Fruit fly (Drosophila melanogaster): Measurements from ENCODE around the gene CG13994.

CG13994 gene

DNA sequence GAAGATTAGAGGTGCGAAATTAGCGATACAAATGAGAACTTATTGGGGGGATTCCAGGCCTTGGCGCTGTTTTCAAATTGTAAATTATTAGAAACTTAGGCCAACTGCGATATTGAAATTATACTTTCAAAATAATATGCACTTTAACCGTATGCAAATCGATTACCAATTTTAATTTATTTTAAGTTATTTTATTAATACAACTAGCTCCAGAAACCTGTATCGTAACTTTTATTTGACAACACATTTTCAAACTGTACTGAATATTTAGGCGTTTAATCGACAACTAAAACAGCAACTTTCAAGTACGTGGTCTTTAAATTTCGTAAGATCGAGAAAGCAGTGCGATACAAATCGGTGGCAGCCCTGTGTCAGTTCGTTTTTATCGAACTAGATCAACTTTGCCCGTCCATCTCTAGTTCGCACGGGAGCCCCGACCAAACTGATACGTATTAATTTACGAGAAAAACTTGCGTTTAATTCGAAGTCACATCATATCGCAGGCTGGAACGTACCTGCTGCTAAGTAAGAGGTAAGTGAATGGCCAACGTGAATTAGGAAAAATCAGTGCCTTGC, 8.0 kb downstream of the CG13994 start, which contains the start of the genes CG9154 and Kr-h2 (continued):
- peak; percentile 84 for TF ChIP-seq Dp (GFP tag; optimal IDR thresholded peaks at IDR 0.05)
- no peak for TF ChIP-seq peb (GFP tag; IDR thresholded peaks at IDR 0.05)
- no peak for TF ChIP-seq CG12104 (GFP tag; optimal IDR thresholded peaks at IDR 0.05)
- peak; percentile 59; the same call in 1 of the 3 replicates for TF ChIP-seq hb (GFP tag; IDR thresholded peaks at IDR 0.05; ENCODE audit: partially characterized antibody)
- TF ChIP-seq E2f2 (GFP tag; IDR thresholded peaks at IDR 0.05): peak; percentile 87
- no peak for TF ChIP-seq CG15479 (GFP tag; optimal IDR thresholded peaks at IDR 0.05)
- TF ChIP-seq CG2202 (tag; optimal IDR thresholded peaks at IDR 0.05): no peak
- TF ChIP-seq ssp (GFP tag; IDR thresholded peaks at IDR 0.05): 0 out of 2 replicates have a peak, but pooled peaks have one; percentile 18
- peak; percentile 12 for TF ChIP-seq HmgZ (tag; optimal IDR thresholded peaks at IDR 0.05)
- TF ChIP-seq CG30403 (GFP tag; optimal IDR thresholded peaks at IDR 0.05): peak; percentile 48
- TF ChIP-seq CG10274 (GFP tag; optimal IDR thresholded peaks at IDR 0.05): no peak
- TF ChIP-seq tap (tag; optimal IDR thresholded peaks at IDR 0.05): no peak
- TF ChIP-seq lab (GFP tag; optimal IDR thresholded peaks at IDR 0.05): peak; percentile 69
- no peak for TF ChIP-seq Bdp1 (GFP tag; optimal IDR thresholded peaks at IDR 0.05)
- TF ChIP-seq fd96Cb (tag; optimal IDR thresholded peaks at IDR 0.05): no peak
- TF ChIP-seq slou (GFP tag; optimal IDR thresholded peaks at IDR 0.05): no peak
- TF ChIP-seq CG12391 (tag; optimal IDR thresholded peaks at IDR 0.05): peak; percentile 62
- TF ChIP-seq danr (GFP tag; IDR thresholded peaks at IDR 0.05): no peak
- peak; percentile 15 for TF ChIP-seq CG9797 (GFP tag; optimal IDR thresholded peaks at IDR 0.05)
- TF ChIP-seq Optix (GFP tag; IDR thresholded peaks at IDR 0.05): no peak
- TF ChIP-seq Bgb (GFP tag; IDR thresholded peaks at IDR 0.05; ENCODE audit: partially characterized antibody): peak; percentile 73
- no peak for TF ChIP-seq tgo (GFP tag; IDR thresholded peaks at IDR 0.05)
- no peak for TF ChIP-seq NK7.1 (GFP tag; optimal IDR thresholded peaks at IDR 0.05)
- TF ChIP-seq Gsc (GFP tag; IDR thresholded peaks at IDR 0.05): no peak
- no peak for TF ChIP-seq usp (GFP tag; optimal IDR thresholded peaks at IDR 0.05)
- TF ChIP-seq CG10267 (tag; optimal IDR thresholded peaks at IDR 0.05): peak; percentile 57
- peak; percentile 23 for TF ChIP-seq dmrt99B (tag; optimal IDR thresholded peaks at IDR 0.05)
- TF ChIP-seq al (GFP tag; IDR thresholded peaks at IDR 0.05): no peak
- no peak for TF ChIP-seq CG15011 (GFP tag; optimal IDR thresholded peaks at IDR 0.05)
- TF ChIP-seq MESR4 (GFP tag; optimal IDR thresholded peaks at IDR 0.05): peak; percentile 94
- no peak for TF ChIP-seq CG2889 (GFP tag; IDR thresholded peaks at IDR 0.05)
- no peak for TF ChIP-seq psq (GFP tag; optimal IDR thresholded peaks at IDR 0.05)
- TF ChIP-seq nerfin-2 (GFP tag; IDR thresholded peaks at IDR 0.05; ENCODE audit: partially characterized antibody): peak; percentile 68
- TF ChIP-seq Chrac-16 (GFP tag; optimal IDR thresholded peaks at IDR 0.05): peak; percentile 3
- TF ChIP-seq unpg (GFP tag; optimal IDR thresholded peaks at IDR 0.05): peak; percentile 1
- peak; percentile 75; the same call in 2 of the 3 replicates for TF ChIP-seq CG6791 (GFP tag; IDR thresholded peaks at IDR 0.05; ENCODE audit: partially characterized antibody)
- no peak for TF ChIP-seq NC2α (GFP tag; optimal IDR thresholded peaks at IDR 0.05)
- TF ChIP-seq slbo (GFP tag; IDR thresholded peaks at IDR 0.05): peak; percentile 31; the same call in 1 of the 2 replicates
- TF ChIP-seq Hr78 (GFP tag; optimal IDR thresholded peaks at IDR 0.05): no peak
- peak; percentile 8 for TF ChIP-seq mam (GFP tag; optimal IDR thresholded peaks at IDR 0.05)
- peak; percentile 11 for TF ChIP-seq CG17802 (tag; optimal IDR thresholded peaks at IDR 0.05)
- no peak for TF ChIP-seq ERR (GFP tag; optimal IDR thresholded peaks at IDR 0.05)
- TF ChIP-seq MBD-R2 (GFP tag; IDR thresholded peaks at IDR 0.05): peak; percentile 37; the same call in 1 of the 2 replicates
- no peak for TF ChIP-seq Kr (GFP tag; optimal IDR thresholded peaks at IDR 0.05)
- no peak for TF ChIP-seq CG32767 (GFP tag; IDR thresholded peaks at IDR 0.05)
- TF ChIP-seq CG11398 (GFP tag; optimal IDR thresholded peaks at IDR 0.05): no peak
- TF ChIP-seq Nf-YA (GFP tag; IDR thresholded peaks at IDR 0.05): no peak
- TF ChIP-seq CG15696 (tag; optimal IDR thresholded peaks at IDR 0.05): peak; percentile 13
- TF ChIP-seq ken (GFP tag; IDR thresholded peaks at IDR 0.05): no peak
- TF ChIP-seq tna (GFP tag; IDR thresholded peaks at IDR 0.05; ENCODE audit: partially characterized antibody): peak; percentile 44; the same call in 1 of the 2 replicates

All from whole organism, embryonic.